Worm (Caenorhabditis elegans): ENCODE measurements around the gene mam-7.

Gene mam-7

ce11 chrIII:9848603-9849002 is 44.4 kb upstream of the mam-7 start:
- TF ChIP-seq grh-1 (GFP tag; IDR thresholded peaks at IDR 0.05): 0 out of 2 replicates have a peak, but pooled peaks have one; percentile 10
- TF ChIP-seq C34B4.2 (tag; optimal IDR thresholded peaks at IDR 0.05): no peak
- TF ChIP-seq sptf-1 (tag; optimal IDR thresholded peaks at IDR 0.05): no peak
- TF ChIP-seq ces-1 (GFP tag; optimal IDR thresholded peaks at IDR 0.05): no peak
- TF ChIP-seq ceh-88 (GFP tag; IDR thresholded peaks at IDR 0.05): no peak
- TF ChIP-seq unc-62 (GFP tag; optimal IDR thresholded peaks at IDR 0.05): no peak
- TF ChIP-seq unc-130 (tag; optimal IDR thresholded peaks at IDR 0.05): no peak
- no peak for TF ChIP-seq nhr-19 (GFP tag; conservative IDR thresholded peaks at IDR 0.05)
- no peak for TF ChIP-seq isw-1 (GFP tag; IDR thresholded peaks at IDR 0.05)
- TF ChIP-seq mep-1 (tag; optimal IDR thresholded peaks at IDR 0.05): no peak
- TF ChIP-seq efl-1 (optimal IDR thresholded peaks at IDR 0.05): peak; percentile 72 to 89
- peak; percentile 64 to 95 for TF ChIP-seq efl-1 (GFP tag; optimal IDR thresholded peaks at IDR 0.05 in 1 of 2)
- no peak for TF ChIP-seq fkh-8 (tag; optimal IDR thresholded peaks at IDR 0.05)
- no peak for TF ChIP-seq snpc-4 (tag; optimal IDR thresholded peaks at IDR 0.05)
- TF ChIP-seq nhr-28 (tag; optimal IDR thresholded peaks at IDR 0.05): no peak
- TF ChIP-seq hpl-2 (GFP tag; optimal IDR thresholded peaks at IDR 0.05): no peak
- peak in 1 of 2 experiments; percentile 26 for TF ChIP-seq lin-35 (GFP tag; optimal IDR thresholded peaks at IDR 0.05)
- TF ChIP-seq C16A3.4 (tag; optimal IDR thresholded peaks at IDR 0.05): no peak
- no peak for TF ChIP-seq lin-39 (tag; optimal IDR thresholded peaks at IDR 0.05)
- TF ChIP-seq egl-27 (tag; optimal IDR thresholded peaks at IDR 0.05): no peak
- TF ChIP-seq lin-14 (GFP tag; optimal IDR thresholded peaks at IDR 0.05): no peak
- no peak for TF ChIP-seq egl-13 (tag; optimal IDR thresholded peaks at IDR 0.05)
- peak; percentile 13 for TF ChIP-seq rnt-1 (tag; optimal IDR thresholded peaks at IDR 0.05)
- peak; percentile 49 to 69 (median 56) for TF ChIP-seq dpl-1 (GFP tag; optimal IDR thresholded peaks at IDR 0.05)

- TF ChIP-seq nhr-85 (tag): peak; percentile 71
- 0 out of 2 replicates have a peak, but pooled peaks have one; percentile 3 for TF ChIP-seq isw-1 (GFP tag; IDR thresholded peaks at IDR 0.05)
These were observed 43.8 kb upstream of the mam-7 start for ce11 chrIII:9849111-9849510.

- TF ChIP-seq nhr-20 (tag; optimal IDR thresholded peaks at IDR 0.05) (peak; percentile 60), elt-2 (tag; optimal IDR thresholded peaks at IDR 0.05) (peak; percentile 1), lin-35 (GFP tag; optimal IDR thresholded peaks at IDR 0.05) (peak in 1 of 2 experiments; percentile 20), egl-27 (tag; optimal IDR thresholded peaks at IDR 0.05) (peak in 1 of 2 experiments; percentile 29), nhr-47 (tag; optimal IDR thresholded peaks at IDR 0.05) (peak; percentile 2), snu-23 (GFP tag; optimal IDR thresholded peaks at IDR 0.05) (peak; percentile 22), ceh-88 (GFP tag; IDR thresholded peaks at IDR 0.05) (no peak), ceh-8 (GFP tag; optimal IDR thresholded peaks at IDR 0.05) (no peak), xbp-1 (tag; optimal IDR thresholded peaks at IDR 0.05) (no peak), pag-3 (tag; optimal IDR thresholded peaks at IDR 0.05; ENCODE audit: borderline replicate concordance, insufficient read depth) (peak; percentile 29), elt-3 (tag; optimal IDR thresholded peaks at IDR 0.05) (peak in 5 of 6 experiments; percentile 3 to 71 (median 57)), blmp-1 (tag; optimal IDR thresholded peaks at IDR 0.05) (peak; percentile 58), ets-5 (GFP tag; IDR thresholded peaks at IDR 0.05) (no peak), nhr-71 (tag; optimal IDR thresholded peaks at IDR 0.05) (peak; percentile 59), lin-14 (GFP tag; optimal IDR thresholded peaks at IDR 0.05) (peak; percentile 62), nhr-85 (tag) (peak; percentile 57), nhr-90 (tag; optimal IDR thresholded peaks at IDR 0.05; ENCODE audit: poor library complexity) (peak; percentile 38)
These were observed 43.0 kb upstream of the mam-7 start for ce11 chrIII:9849950-9850349.

- TF ChIP-seq lin-35 (GFP tag; optimal IDR thresholded peaks at IDR 0.05): peak in 1 of 2 experiments; percentile 8
- no peak for TF ChIP-seq nhr-20 (tag; optimal IDR thresholded peaks at IDR 0.05)
- no peak for TF ChIP-seq ceh-63 (GFP tag; optimal IDR thresholded peaks at IDR 0.05)
- TF ChIP-seq nhr-90 (tag; optimal IDR thresholded peaks at IDR 0.05; ENCODE audit: poor library complexity): peak; percentile 0
- peak; percentile 64 for TF ChIP-seq nhr-85 (tag)
- TF ChIP-seq nhr-19 (GFP tag; conservative IDR thresholded peaks at IDR 0.05): peak; percentile 10; the same call in 1 of the 2 replicates
- TF ChIP-seq ceh-82 (tag; optimal IDR thresholded peaks at IDR 0.05): no peak
- peak; percentile 28 for TF ChIP-seq mep-1 (tag; optimal IDR thresholded peaks at IDR 0.05)
- peak; percentile 31 for TF ChIP-seq lin-14 (GFP tag; optimal IDR thresholded peaks at IDR 0.05)
- TF ChIP-seq snu-23 (GFP tag; optimal IDR thresholded peaks at IDR 0.05): peak; percentile 5
- peak; percentile 7 for TF ChIP-seq nhr-71 (tag; optimal IDR thresholded peaks at IDR 0.05)
These were observed 42.1 kb upstream of the mam-7 start for ce11 chrIII:9850877-9851276.
